Fruit fly (Drosophila melanogaster): Measurements from ENCODE around the gene mira.

Gene mira

dm6 chr3R:19908863-19909343, 26.0 kb downstream of the mira start (continued):
- TF ChIP-seq CG8478 (optimal IDR thresholded peaks at IDR 0.05), result no peak
- no peak for TF ChIP-seq hth (optimal IDR thresholded peaks at IDR 0.05)
- TF ChIP-seq Fer1 (GFP tag; optimal IDR thresholded peaks at IDR 0.05), result peak; percentile 76
- TF ChIP-seq CG30431 (GFP tag; optimal IDR thresholded peaks at IDR 0.05), result peak; percentile 72
- TF ChIP-seq CG5953 (GFP tag; IDR thresholded peaks at IDR 0.05), result peak; percentile 79
- peak; percentile 82 for TF ChIP-seq CG32772 (GFP tag; IDR thresholded peaks at IDR 0.05)
- TF ChIP-seq CG12219 (GFP tag; optimal IDR thresholded peaks at IDR 0.05), result peak; percentile 87
- no peak for TF ChIP-seq sna (GFP tag; IDR thresholded peaks at IDR 0.05; ENCODE audit: partially characterized antibody)
- TF ChIP-seq E2f1 (GFP tag; IDR thresholded peaks at IDR 0.05), result peak; percentile 89
- peak; percentile 78 for TF ChIP-seq slp2 (GFP tag; optimal IDR thresholded peaks at IDR 0.05)
- TF ChIP-seq Camta (GFP tag; optimal IDR thresholded peaks at IDR 0.05), result peak; percentile 62
- TF ChIP-seq CG9876 (GFP tag; optimal IDR thresholded peaks at IDR 0.05), result peak; percentile 75
- no peak for TF ChIP-seq crol (GFP tag; IDR thresholded peaks at IDR 0.05)
- peak; percentile 73 for TF ChIP-seq Bdp1 (GFP tag; optimal IDR thresholded peaks at IDR 0.05)
- peak; percentile 77 for TF ChIP-seq CG4730 (GFP tag; IDR thresholded peaks at IDR 0.05)
- TF ChIP-seq sr (GFP tag; IDR thresholded peaks at IDR 0.05), result peak; percentile 43; the same call in 2 of the 3 replicates
- TF ChIP-seq Vsx1 (GFP tag; optimal IDR thresholded peaks at IDR 0.05), result peak; percentile 59
- no peak for TF ChIP-seq HLH4C (GFP tag; IDR thresholded peaks at IDR 0.05; ENCODE audit: partially characterized antibody)
- TF ChIP-seq toy (GFP tag; IDR thresholded peaks at IDR 0.05), result no peak
- peak; percentile 77 for TF ChIP-seq so (GFP tag; IDR thresholded peaks at IDR 0.05)
- TF ChIP-seq row (GFP tag; IDR thresholded peaks at IDR 0.05), result peak; percentile 88
- TF ChIP-seq Hmr (GFP tag; optimal IDR thresholded peaks at IDR 0.05), result peak; percentile 80
- peak; percentile 68; the same call in 1 of the 2 replicates for TF ChIP-seq CG16779 (GFP tag; IDR thresholded peaks at IDR 0.05)
- TF ChIP-seq CG17359 (tag; optimal IDR thresholded peaks at IDR 0.05), result peak; percentile 84
- TF ChIP-seq pita (GFP tag; optimal IDR thresholded peaks at IDR 0.05), result no peak
- peak; percentile 79 for TF ChIP-seq cwo (GFP tag; optimal IDR thresholded peaks at IDR 0.05)
- peak; percentile 72 for TF ChIP-seq jumu (GFP tag; optimal IDR thresholded peaks at IDR 0.05)
- TF ChIP-seq gsb-n (tag; optimal IDR thresholded peaks at IDR 0.05), result peak; percentile 71
- peak; percentile 72 for TF ChIP-seq ab (GFP tag; optimal IDR thresholded peaks at IDR 0.05)
- peak; percentile 79 for TF ChIP-seq CG17385 (GFP tag; optimal IDR thresholded peaks at IDR 0.05)
- TF ChIP-seq ATbp (GFP tag; optimal IDR thresholded peaks at IDR 0.05), result peak; percentile 82
- TF ChIP-seq CG14710 (tag; optimal IDR thresholded peaks at IDR 0.05), result no peak
- TF ChIP-seq CG7357 (GFP tag; IDR thresholded peaks at IDR 0.05), result peak; percentile 66; the same call in 2 of the 3 replicates
- peak; percentile 83; the same call in 1 of the 2 replicates for TF ChIP-seq CG32767 (GFP tag; IDR thresholded peaks at IDR 0.05)
- peak; percentile 74 for TF ChIP-seq tap (tag; optimal IDR thresholded peaks at IDR 0.05)
- no peak for TF ChIP-seq tna (GFP tag; IDR thresholded peaks at IDR 0.05; ENCODE audit: partially characterized antibody)
- TF ChIP-seq Dp (GFP tag; optimal IDR thresholded peaks at IDR 0.05), result no peak
- no peak for TF ChIP-seq knrl (GFP tag; IDR thresholded peaks at IDR 0.05; ENCODE audit: partially characterized antibody)
- peak; percentile 91 for TF ChIP-seq Ptx1 (GFP tag; IDR thresholded peaks at IDR 0.05)
- TF ChIP-seq exex (tag; optimal IDR thresholded peaks at IDR 0.05), result peak; percentile 87
- peak; percentile 61 for TF ChIP-seq NC2β (GFP tag; optimal IDR thresholded peaks at IDR 0.05)
- TF ChIP-seq kay (GFP tag; optimal IDR thresholded peaks at IDR 0.05), result peak; percentile 65
- peak; percentile 86 for TF ChIP-seq PHDP (tag; optimal IDR thresholded peaks at IDR 0.05)
- TF ChIP-seq Neu2 (GFP tag; optimal IDR thresholded peaks at IDR 0.05; ENCODE audit: borderline replicate concordance), result no peak
- TF ChIP-seq her (GFP tag; optimal IDR thresholded peaks at IDR 0.05), result peak; percentile 88
- no peak for TF ChIP-seq bbx (GFP tag; IDR thresholded peaks at IDR 0.05; ENCODE audit: partially characterized antibody)
- peak; percentile 68 for TF ChIP-seq CG10462 (GFP tag; optimal IDR thresholded peaks at IDR 0.05)
- peak; percentile 73 for TF ChIP-seq CG4282 (GFP tag; optimal IDR thresholded peaks at IDR 0.05)
- peak; percentile 93 for TF ChIP-seq seq (GFP tag; IDR thresholded peaks at IDR 0.05)
- peak; percentile 70 for TF ChIP-seq dm (GFP tag; optimal IDR thresholded peaks at IDR 0.05)
- TF ChIP-seq HmgZ (tag; optimal IDR thresholded peaks at IDR 0.05), result peak; percentile 77
- peak; percentile 25 for TF ChIP-seq CTCF (GFP tag; optimal IDR thresholded peaks at IDR 0.05)
